Worm (Caenorhabditis elegans) whole organism, L4 larva: ENCODE results near the gene F49C12.7.

Source experiments
- ces-1 ChIP-seq: fragments of 150-350 bp; sonication (generic microtip); optimal IDR thresholded peaks from 4 replicates; lab custom pipeline; 2014; ENCODE audit warnings: missing biosample characterization, missing genetic modification reagents, missing genetic modification characterization
- dpl-1 ChIP-seq: fragments of 150-350 bp; optimal IDR thresholded peaks from 2 replicates; lab custom pipeline; 2014; ENCODE audit warnings: missing biosample characterization, missing genetic modification reagents, missing genetic modification characterization
- dve-1 ChIP-seq: sonication (generic microtip); optimal IDR thresholded peaks from 2 replicates; lab custom pipeline; 2017; ENCODE audit warnings: antibody characterized with exemption, mild to moderate bottlenecking, missing genetic modification characterization, missing compliant biosample characterization; ENCODE audit not compliant: insufficient read depth
- hif-1 ChIP-seq, 2 experiments: sonication (generic microtip); optimal IDR thresholded peaks; 2 replicates each; lab custom pipeline; 2016 to 2017; ENCODE audit warnings: missing compliant biosample characterization in 2 of 2, missing genetic modification characterization in 2 of 2, missing genetic modification reagents in 2 of 2, missing genotype in 2 of 2, mild to moderate bottlenecking in 1 of 2
- jun-1 ChIP-seq: fragments of 150-350 bp; optimal IDR thresholded peaks from 2 replicates; lab custom pipeline; 2014; ENCODE audit warnings: missing biosample characterization, missing genetic modification reagents, missing genetic modification characterization
- lin-13 ChIP-seq: fragments of 150-350 bp; optimal IDR thresholded peaks from 2 replicates; lab custom pipeline; 2014; ENCODE audit warnings: missing biosample characterization, missing genetic modification reagents, missing genetic modification characterization
- nhr-76 ChIP-seq: fragments of 150-350 bp; optimal IDR thresholded peaks from 2 replicates; lab custom pipeline; 2014; ENCODE audit warnings: missing biosample characterization, missing genetic modification characterization
- set-16 ChIP-seq: fragments of 200-800 bp; sonication (Bioruptor generic); IDR thresholded peaks from 2 replicates; pipeline ENCODE4 v1.3.6; 2022; ENCODE audit warnings: missing genetic modification reagents, missing genetic modification characterization, missing compliant biosample characterization

ce11 chrIV:9323989-9324506 lies 11.3 kb upstream of the F49C12.7 start, which contains the start of the genes nspg-11 and F49C12.15:
- TF ChIP-seq set-16: no peak
- no peak for TF ChIP-seq nhr-76 (tag; lab: Kevin White, UChicago)
- no peak for TF ChIP-seq dpl-1
- TF ChIP-seq ces-1 (GFP tag; lab: Kevin White, UChicago): no peak
- TF ChIP-seq jun-1: no peak
- TF ChIP-seq hif-1 (tag; optimal IDR thresholded peaks at IDR 0.05; lab: Kevin White, UChicago): no peak
- TF ChIP-seq lin-13 (GFP tag; lab: Kevin White, UChicago): no peak
- no peak for TF ChIP-seq dve-1
